Worm (Caenorhabditis elegans): ENCODE results near the gene atz-1.

atz-1 gene

DNA sequence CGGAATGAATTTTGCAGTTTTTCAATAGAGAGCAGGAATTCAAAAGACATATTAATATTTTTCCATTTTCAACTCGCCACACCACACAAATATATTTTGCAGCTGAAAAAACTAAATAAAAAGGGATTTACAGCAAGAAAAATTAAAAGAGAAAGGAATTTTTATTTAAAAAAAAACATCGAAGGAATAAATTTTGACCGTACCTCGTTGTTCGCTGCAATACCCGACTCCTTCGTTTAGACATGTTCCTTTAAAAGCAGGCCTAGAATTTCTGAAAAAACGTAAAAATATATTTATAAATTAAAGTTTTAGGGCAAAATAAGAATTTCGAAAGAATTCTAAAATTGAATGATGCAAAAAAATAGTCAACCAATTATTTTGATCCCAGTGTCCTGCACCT is 40.1 kb downstream of the atz-1 start, which contains the start of gene F19B6.1:
F19B6.1 (minus strand) TSS at position 278 of the 400 bp plus-strand sequence.
- TF ChIP-seq dpff-1 (tag; optimal IDR thresholded peaks at IDR 0.05) = no peak
- TF ChIP-seq lsl-1 (GFP tag; optimal IDR thresholded peaks at IDR 0.05) = peak; percentile 52
- TF ChIP-seq F33H1.4 (GFP tag; IDR thresholded peaks at IDR 0.05) = peak; percentile 62
- TF ChIP-seq xnd-1 (tag; optimal IDR thresholded peaks at IDR 0.05) = peak; percentile 25
- TF ChIP-seq madf-8 (GFP tag; conservative IDR thresholded peaks at IDR 0.05) = 0 out of 2 replicates have a peak, but pooled peaks have one; percentile 14

DNA sequence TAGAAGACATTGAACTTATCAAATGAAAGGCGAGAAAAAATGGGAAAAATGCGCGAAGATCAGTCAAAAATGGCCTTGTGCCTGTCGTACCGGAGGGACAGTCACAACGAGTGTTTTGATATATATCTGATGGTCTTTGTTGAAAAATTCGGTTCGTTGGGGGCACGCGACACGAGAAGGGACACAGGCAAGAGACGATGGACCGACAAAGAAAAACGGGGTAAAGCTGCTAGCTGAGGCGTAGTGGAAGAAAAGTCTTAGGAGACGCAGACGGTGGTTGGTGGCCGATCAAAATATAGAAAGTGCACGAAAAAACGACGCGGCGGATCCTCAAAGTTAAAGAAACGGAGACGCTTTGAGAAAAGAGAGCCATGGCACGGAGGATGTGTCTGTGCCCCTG is 40.7 kb downstream of the atz-1 start:
- TF ChIP-seq zfh-2 (GFP tag; conservative IDR thresholded peaks at IDR 0.05) (peak; percentile 74), egl-44 (GFP tag; IDR thresholded peaks at IDR 0.05) (no peak), bed-1 (GFP tag; IDR thresholded peaks at IDR 0.05) (no peak), atf-7 (tag; optimal IDR thresholded peaks at IDR 0.05) (no peak), attf-5 (GFP tag; optimal IDR thresholded peaks at IDR 0.05) (peak; percentile 10), gei-17 (GFP tag; optimal IDR thresholded peaks at IDR 0.05) (no peak), nhr-80 (tag; optimal IDR thresholded peaks at IDR 0.05) (peak; percentile 25), pbrm-1 (GFP tag; IDR thresholded peaks at IDR 0.05) (no peak), efl-1 (GFP tag; optimal IDR thresholded peaks at IDR 0.05) (no peak), rec-8 (tag; optimal IDR thresholded peaks at IDR 0.05) (no peak), F55B11.4 (tag; optimal IDR thresholded peaks at IDR 0.05; ENCODE audit: borderline replicate concordance, insufficient read depth) (no peak), F10E7.11 (tag; optimal IDR thresholded peaks at IDR 0.05) (no peak), snpc-4 (GFP tag; optimal IDR thresholded peaks at IDR 0.05) (no peak), snpc-4 (tag; optimal IDR thresholded peaks at IDR 0.05) (no peak), B0261.1 (tag; optimal IDR thresholded peaks at IDR 0.05) (no peak), athp-1 (tag; optimal IDR thresholded peaks at IDR 0.05) (no peak), bed-2 (GFP tag; IDR thresholded peaks at IDR 0.05) (no peak), D2030.7 (GFP tag; IDR thresholded peaks at IDR 0.05) (0 out of 2 replicates have a peak, but pooled peaks have one; percentile 22), aptf-2 (GFP tag; conservative IDR thresholded peaks at IDR 0.05) (no peak), ceh-27 (GFP tag; optimal IDR thresholded peaks at IDR 0.05) (no peak), cebp-2 (GFP tag; IDR thresholded peaks at IDR 0.05) (peak; percentile 80; the same call in 1 of the 2 replicates), unc-62 (GFP tag; optimal IDR thresholded peaks at IDR 0.05) (no peak), cebp-1 (GFP tag; IDR thresholded peaks at IDR 0.05) (no peak), cebp-1 (tag; optimal IDR thresholded peaks at IDR 0.05) (peak; percentile 41), ceh-91 (GFP tag; IDR thresholded peaks at IDR 0.05) (no peak), ets-4 (GFP tag; optimal IDR thresholded peaks at IDR 0.05) (no peak), F49E8.2 (tag; optimal IDR thresholded peaks at IDR 0.05; ENCODE audit: insufficient read depth) (no peak), lir-1 (GFP tag; conservative IDR thresholded peaks at IDR 0.05) (no peak), F23B12.7 (tag; optimal IDR thresholded peaks at IDR 0.05; ENCODE audit: insufficient read depth) (no peak), T26A5.8 (tag; optimal IDR thresholded peaks at IDR 0.05) (no peak), Y67H2A.10 (GFP tag; conservative IDR thresholded peaks at IDR 0.05) (no peak), dpl-1 (GFP tag; optimal IDR thresholded peaks at IDR 0.05) (no peak), hmg-1.2 (GFP tag; IDR thresholded peaks at IDR 0.05) (peak; percentile 18; the same call in 1 of the 2 replicates), nhr-90 (tag; optimal IDR thresholded peaks at IDR 0.05) (no peak), nfyb-1 (GFP tag; IDR thresholded peaks at IDR 0.05) (0 out of 2 replicates have a peak, but pooled peaks have one; percentile 29), aptf-3 (GFP tag; IDR thresholded peaks at IDR 0.05) (no peak)

Data from whole organism, young adult.